Worm (Caenorhabditis elegans) whole organism, L1 larva: Measurements from ENCODE around the gene F53A9.3.

Experiments used
- aha-1 ChIP-seq: fragments of 150-350 bp; optimal IDR thresholded peaks from 2 replicates; lab custom pipeline; 2014; ENCODE audit warnings: missing biosample characterization, missing genetic modification characterization
- alr-1 ChIP-seq: fragments of 200-800 bp; sonication (Bioruptor generic); optimal IDR thresholded peaks from 2 replicates; lab custom pipeline; 2018; ENCODE audit warnings: borderline replicate concordance, mild to moderate bottlenecking, missing genetic modification characterization, missing compliant biosample characterization
- blmp-1 ChIP-seq: fragments of 150-350 bp; optimal IDR thresholded peaks from 2 replicates; lab custom pipeline; 2014; ENCODE audit warnings: missing biosample characterization, missing genetic modification characterization
- ceh-82 ChIP-seq, 3 experiments: fragments of 150-350 bp in 1 of 3; sonication (generic microtip) in 2 of 3; optimal IDR thresholded peaks; 2 replicates each; lab custom pipeline; 2014 to 2017; ENCODE audit warnings: missing biosample characterization in 3 of 3, missing genetic modification characterization in 3 of 3
- ces-1 ChIP-seq: fragments of 150-350 bp; optimal IDR thresholded peaks from 2 replicates; lab custom pipeline; 2014; ENCODE audit warnings: missing biosample characterization, missing genetic modification reagents, missing genetic modification characterization
- efl-1 ChIP-seq, 4 experiments: fragments of 150-350 bp; optimal IDR thresholded peaks in 3 of 4; peaks in 1 of 4; 1 replicate in 1 of 4; 2 replicates in 3 of 4; lab custom pipeline; 2014; ENCODE audit warnings: missing biosample characterization in 2 of 4, missing genetic modification characterization in 2 of 4, missing genetic modification reagents in 2 of 4
- elt-2 ChIP-seq: sonication (generic microtip); optimal IDR thresholded peaks from 2 replicates; lab custom pipeline; 2016; ENCODE audit warnings: missing genetic modification characterization, mild to moderate bottlenecking, inconsistent platforms, missing compliant biosample characterization, missing genetic modification reagents
- elt-3 ChIP-seq, 6 experiments: fragments of 150-350 bp in 1 of 6; sonication (generic microtip); optimal IDR thresholded peaks; 2 replicates each; lab custom pipeline; 2017 to 2018; ENCODE audit warnings: missing biosample characterization in 6 of 6, missing genetic modification characterization in 6 of 6, inconsistent platforms in 1 of 6
- ets-5 ChIP-seq: fragments of 200-800 bp; sonication (Bioruptor generic); IDR thresholded peaks from 2 replicates; pipeline ENCODE4 v1.3.6; 2022; ENCODE audit warnings: missing genetic modification characterization, missing compliant biosample characterization
- fkh-8 ChIP-seq: sonication (generic microtip); optimal IDR thresholded peaks from 2 replicates; lab custom pipeline; 2016; ENCODE audit warnings: mild to moderate bottlenecking, missing genetic modification characterization, missing compliant biosample characterization
- fos-1 ChIP-seq: fragments of 150-350 bp; optimal IDR thresholded peaks from 2 replicates; lab custom pipeline; 2014; ENCODE audit warnings: missing biosample characterization, missing genetic modification characterization
- hlh-17 ChIP-seq: fragments of 200-800 bp; sonication (Bioruptor generic); optimal IDR thresholded peaks from 2 replicates; lab custom pipeline; 2018; ENCODE audit warnings: missing genetic modification characterization, mild to moderate bottlenecking, missing compliant biosample characterization, moderate library complexity, borderline replicate concordance
- hpl-2 ChIP-seq: fragments of 150-350 bp; optimal IDR thresholded peaks from 2 replicates; lab custom pipeline; 2014; ENCODE audit warnings: missing biosample characterization, missing genetic modification reagents, missing genetic modification characterization
- lin-13 ChIP-seq: fragments of 150-350 bp; optimal IDR thresholded peaks from 2 replicates; lab custom pipeline; 2014; ENCODE audit warnings: missing biosample characterization, missing genetic modification reagents, missing genetic modification characterization
- lin-14 ChIP-seq: fragments of 200-800 bp; sonication (Bioruptor generic); optimal IDR thresholded peaks from 2 replicates; lab custom pipeline; 2018; ENCODE audit warnings: mild to moderate bottlenecking, missing genetic modification characterization, moderate library complexity, missing compliant biosample characterization
- lin-15B ChIP-seq: fragments of 150-350 bp; sonication (generic microtip); optimal IDR thresholded peaks from 3 replicates; lab custom pipeline; 2014; ENCODE audit warnings: missing biosample characterization, missing genetic modification characterization
- lin-35 ChIP-seq, 2 experiments: fragments of 150-350 bp; optimal IDR thresholded peaks; 2 replicates each; lab custom pipeline; 2014; ENCODE audit warnings: missing biosample characterization in 2 of 2, missing genetic modification characterization in 2 of 2, missing genetic modification reagents in 2 of 2
- mdl-1 ChIP-seq, 2 experiments: fragments of 150-350 bp; optimal IDR thresholded peaks; 2 replicates each; lab custom pipeline; 2014 to 2017; ENCODE audit warnings: missing biosample characterization in 2 of 2, missing genetic modification characterization in 2 of 2, inconsistent platforms in 1 of 2
- mef-2 ChIP-seq: fragments of 150-350 bp; optimal IDR thresholded peaks from 2 replicates; lab custom pipeline; 2014; ENCODE audit warnings: missing biosample characterization, missing genetic modification characterization
- mep-1 ChIP-seq: fragments of 150-350 bp; optimal IDR thresholded peaks from 2 replicates; lab custom pipeline; 2014; ENCODE audit warnings: missing biosample characterization, missing genetic modification characterization
- nhr-12 ChIP-seq: sonication (generic microtip); optimal IDR thresholded peaks from 2 replicates; lab custom pipeline; 2017; ENCODE audit warnings: missing biosample characterization, missing genetic modification characterization
- nhr-19 ChIP-seq: fragments of 200-800 bp; sonication (Bioruptor generic); conservative IDR thresholded peaks from 2 replicates; pipeline ENCODE4 v1.3.6; 2022; ENCODE audit warnings: missing genetic modification characterization, missing compliant biosample characterization
- nhr-20 ChIP-seq: sonication (generic microtip); optimal IDR thresholded peaks from 2 replicates; lab custom pipeline; 2016; ENCODE audit warnings: mild to moderate bottlenecking, missing genetic modification characterization, missing compliant biosample characterization
- nhr-237 ChIP-seq: fragments of 150-350 bp; optimal IDR thresholded peaks from 2 replicates; lab custom pipeline; 2014; ENCODE audit warnings: missing biosample characterization, missing genetic modification characterization
- nhr-47 ChIP-seq: sonication (generic microtip); optimal IDR thresholded peaks from 2 replicates; lab custom pipeline; 2016; ENCODE audit warnings: mild to moderate bottlenecking, missing genetic modification characterization, moderate library complexity, missing compliant biosample characterization
- nhr-84 ChIP-seq: sonication (generic microtip); optimal IDR thresholded peaks from 2 replicates; lab custom pipeline; 2017; ENCODE audit warnings: missing biosample characterization, missing genetic modification characterization
- nhr-85 ChIP-seq: sonication (generic microtip); peaks from one replicate; lab custom pipeline; 2016; ENCODE audit warnings: missing genetic modification characterization, inconsistent platforms, missing compliant biosample characterization
- nhr-90 ChIP-seq: sonication (generic microtip); optimal IDR thresholded peaks from 2 replicates; lab custom pipeline; 2016; ENCODE audit warnings: mild to moderate bottlenecking, missing genetic modification characterization, missing compliant biosample characterization; ENCODE audit not compliant: poor library complexity
- pag-3 ChIP-seq: sonication (generic microtip); optimal IDR thresholded peaks from 2 replicates; lab custom pipeline; 2017; ENCODE audit warnings: missing genetic modification characterization, mild to moderate bottlenecking, missing compliant biosample characterization, antibody characterized with exemption, borderline replicate concordance; ENCODE audit not compliant: insufficient read depth
- pqm-1 ChIP-seq: sonication (generic microtip); optimal IDR thresholded peaks from 3 replicates; lab custom pipeline; 2017; ENCODE audit warnings: missing biosample characterization, missing genetic modification characterization
- sox-4 ChIP-seq: sonication (generic microtip); optimal IDR thresholded peaks from 2 replicates; lab custom pipeline; 2016; ENCODE audit warnings: missing genetic modification characterization, missing compliant biosample characterization
- swsn-7 ChIP-seq: sonication (generic microtip); optimal IDR thresholded peaks from 2 replicates; lab custom pipeline; 2016; ENCODE audit warnings: missing genetic modification characterization, missing compliant biosample characterization
- tbx-2 ChIP-seq: sonication (generic microtip); optimal IDR thresholded peaks from 2 replicates; lab custom pipeline; 2016; ENCODE audit warnings: missing genetic modification characterization, missing compliant biosample characterization
- unc-86 ChIP-seq: sonication (generic microtip); optimal IDR thresholded peaks from 2 replicates; lab custom pipeline; 2016; ENCODE audit warnings: missing genetic modification characterization, missing compliant biosample characterization
- unc-98 ChIP-seq: fragments of 200-800 bp; sonication (Bioruptor generic); IDR thresholded peaks from 2 replicates; pipeline ENCODE4 v1.3.6; 2022; ENCODE audit warnings: missing genetic modification characterization, missing compliant biosample characterization
- xbp-1 ChIP-seq: sonication (generic microtip); optimal IDR thresholded peaks from 2 replicates; lab custom pipeline; 2016; ENCODE audit warnings: missing genetic modification characterization, missing compliant biosample characterization
- ztf-11 ChIP-seq, 2 experiments: sonication (generic microtip); optimal IDR thresholded peaks; 2 replicates each; lab custom pipeline; 2016 to 2017; ENCODE audit warnings: missing genetic modification characterization in 2 of 2, missing biosample characterization in 1 of 2, missing compliant biosample characterization in 1 of 2

The F53A9.3 gene

ce11 chrX:8676088-8676779 lies 31.9 kb upstream of the F53A9.3 start (continued):
- no peak for TF ChIP-seq pag-3 (tag; lab: Kevin White, UChicago)
- TF ChIP-seq unc-86: no peak
- TF ChIP-seq swsn-7 (tag; lab: Kevin White, UChicago): no peak
- TF ChIP-seq mef-2: no peak
- TF ChIP-seq ces-1 (GFP tag; lab: Kevin White, UChicago): no peak
- no peak for TF ChIP-seq nhr-84 (tag; lab: Kevin White, UChicago)
- no peak for TF ChIP-seq unc-98 (GFP tag; lab: Robert Waterston, UW)
- TF ChIP-seq ets-5: no peak
- no peak for TF ChIP-seq ceh-82 (tag; optimal IDR thresholded peaks at IDR 0.05; lab: Kevin White, UChicago)
- no peak for TF ChIP-seq mep-1 (tag; lab: Kevin White, UChicago)
- peak in 4 of 6 experiments; percentile 69 to 79 (median 70) for TF ChIP-seq elt-3 (tag; optimal IDR thresholded peaks at IDR 0.05; lab: Kevin White, UChicago)
- TF ChIP-seq efl-1 (optimal IDR thresholded peaks at IDR 0.05; lab: Kevin White, UChicago): no peak
- no peak for TF ChIP-seq efl-1 (GFP tag; optimal IDR thresholded peaks at IDR 0.05 in 1 of 2; lab: Kevin White, UChicago)
- TF ChIP-seq nhr-90 (tag; lab: Kevin White, UChicago): peak; percentile 41
- TF ChIP-seq ztf-11 (tag; optimal IDR thresholded peaks at IDR 0.05; lab: Kevin White, UChicago): no peak
- TF ChIP-seq nhr-237: no peak
- no peak for TF ChIP-seq fkh-8
- no peak for TF ChIP-seq lin-13
- peak; percentile 50 for TF ChIP-seq elt-2
- TF ChIP-seq xbp-1 (tag; lab: Kevin White, UChicago): no peak
- TF ChIP-seq tbx-2 (tag; lab: Kevin White, UChicago): no peak
- peak; percentile 75 for TF ChIP-seq lin-14
- TF ChIP-seq nhr-20: peak; percentile 89
- TF ChIP-seq lin-35 (GFP tag; optimal IDR thresholded peaks at IDR 0.05; lab: Kevin White, UChicago): peak in 1 of 2 experiments; percentile 73

- TF ChIP-seq tbx-2 (tag; lab: Kevin White, UChicago) (no peak), lin-15B (tag; lab: Kevin White, UChicago) (no peak), nhr-12 (tag; lab: Kevin White, UChicago) (no peak), swsn-7 (tag; lab: Kevin White, UChicago) (no peak), aha-1 (no peak), pqm-1 (tag; lab: Kevin White, UChicago) (no peak), mdl-1 (tag; optimal IDR thresholded peaks at IDR 0.05; lab: Kevin White, UChicago) (no peak), hpl-2 (GFP tag; lab: Kevin White, UChicago) (no peak), nhr-19 (GFP tag; lab: Robert Waterston, UW) (no peak)
Measured at ce11 chrX:8677320-8677719, 30.8 kb upstream of the F53A9.3 start.

ce11 chrX:8677873-8678272 lies 30.3 kb upstream of the F53A9.3 start:
- TF ChIP-seq blmp-1: peak; percentile 7
- TF ChIP-seq hlh-17: no peak
- TF ChIP-seq nhr-85 (tag; lab: Kevin White, UChicago): peak; percentile 8
- TF ChIP-seq lin-14: peak; percentile 28
- TF ChIP-seq elt-2: no peak
- TF ChIP-seq, all 84 proteins: peak for 3

ce11 chrX:8681600-8681999 lies 26.6 kb upstream of the F53A9.3 start, which contains the start of gene K09E2.1:
K09E2.1 (plus strand) TSS chrX:8681900.
- no peak for TF ChIP-seq nhr-47 (tag; lab: Kevin White, UChicago)
- TF ChIP-seq ces-1 (GFP tag; lab: Kevin White, UChicago): no peak
- TF ChIP-seq sox-4 (tag; lab: Kevin White, UChicago): no peak
- no peak for TF ChIP-seq alr-1 (tag; lab: Kevin White, UChicago)
- TF ChIP-seq fos-1: no peak
- TF ChIP-seq, all 84 proteins: peak for 0
